Worm (Caenorhabditis elegans): ENCODE measurements around the gene W03B1.5.
A peak's percentile ranks its signal among the peaks of the same experiment; 100 is the strongest.

Gene W03B1.5

ce11 chrIV:4312394-4312793 lies 35.9 kb upstream of the W03B1.5 start:
- peak; percentile 77 for TF ChIP-seq egrh-3 (GFP tag; IDR thresholded peaks at IDR 0.05)

- 0 out of 2 replicates have a peak, but pooled peaks have one; percentile 11 for TF ChIP-seq attf-6 (GFP tag; IDR thresholded peaks at IDR 0.05)
- peak; percentile 84 for TF ChIP-seq egrh-3 (GFP tag; IDR thresholded peaks at IDR 0.05)
- 0 out of 2 replicates have a peak, but pooled peaks have one; percentile 22 for TF ChIP-seq zfh-2 (GFP tag; conservative IDR thresholded peaks at IDR 0.05)
These were observed 35.1 kb upstream of the W03B1.5 start for ce11 chrIV:4313144-4313543.

- no peak for TF ChIP-seq F52B5.7 (tag; optimal IDR thresholded peaks at IDR 0.05)
- TF ChIP-seq chd-7 (tag; optimal IDR thresholded peaks at IDR 0.05): no peak
- TF ChIP-seq C06A6.2 (GFP tag; conservative IDR thresholded peaks at IDR 0.05): no peak
- peak; percentile 5; the same call in 1 of the 2 replicates for TF ChIP-seq F33H1.4 (GFP tag; IDR thresholded peaks at IDR 0.05)
- TF ChIP-seq Y53F4B.3 (GFP tag; IDR thresholded peaks at IDR 0.05): no peak
- TF ChIP-seq bed-1 (GFP tag; IDR thresholded peaks at IDR 0.05): no peak
- no peak for TF ChIP-seq sdz-38 (tag; optimal IDR thresholded peaks at IDR 0.05)
- no peak for TF ChIP-seq B0261.1 (tag; optimal IDR thresholded peaks at IDR 0.05)
- no peak for TF ChIP-seq F57C9.4 (tag; optimal IDR thresholded peaks at IDR 0.05)
- no peak for TF ChIP-seq bed-2 (GFP tag; IDR thresholded peaks at IDR 0.05)
- 0 out of 2 replicates have a peak, but pooled peaks have one; percentile 10 for TF ChIP-seq F39B2.1 (GFP tag; IDR thresholded peaks at IDR 0.05)
- peak; percentile 63; the same call in 1 of the 2 replicates for TF ChIP-seq nfya-2 (GFP tag; IDR thresholded peaks at IDR 0.05)
- TF ChIP-seq ama-1 (optimal IDR thresholded peaks at IDR 0.05): no peak
- no peak for TF ChIP-seq ama-1 (GFP tag; optimal IDR thresholded peaks at IDR 0.05)
- no peak for TF ChIP-seq let-607 (tag; optimal IDR thresholded peaks at IDR 0.05)
- no peak for TF ChIP-seq atf-7 (tag; optimal IDR thresholded peaks at IDR 0.05)
- no peak for TF ChIP-seq nhr-90 (tag; optimal IDR thresholded peaks at IDR 0.05)
- no peak for TF ChIP-seq lin-40 (tag; optimal IDR thresholded peaks at IDR 0.05)
- TF ChIP-seq Y79H2A.3 (GFP tag; conservative IDR thresholded peaks at IDR 0.05): no peak
- TF ChIP-seq zim-3 (tag; optimal IDR thresholded peaks at IDR 0.05): no peak
- no peak for TF ChIP-seq cebp-2 (GFP tag; IDR thresholded peaks at IDR 0.05)
- TF ChIP-seq Y56A3A.18 (GFP tag; IDR thresholded peaks at IDR 0.05): no peak
- no peak for TF ChIP-seq F57A8.1 (GFP tag; optimal IDR thresholded peaks at IDR 0.05)
- TF ChIP-seq madf-10 (tag; optimal IDR thresholded peaks at IDR 0.05): no peak
- no peak for TF ChIP-seq zfh-2 (GFP tag; conservative IDR thresholded peaks at IDR 0.05)
- TF ChIP-seq nhr-179 (tag; optimal IDR thresholded peaks at IDR 0.05): no peak
- TF ChIP-seq athp-1 (tag; optimal IDR thresholded peaks at IDR 0.05): no peak
- no peak for TF ChIP-seq tbx-9 (tag; optimal IDR thresholded peaks at IDR 0.05; ENCODE audit: borderline replicate concordance)
- TF ChIP-seq attf-3 (GFP tag; conservative IDR thresholded peaks at IDR 0.05): no peak
- no peak for TF ChIP-seq attf-5 (GFP tag; optimal IDR thresholded peaks at IDR 0.05)
- TF ChIP-seq T26A5.8 (tag; optimal IDR thresholded peaks at IDR 0.05): no peak
- no peak for TF ChIP-seq aptf-2 (GFP tag; conservative IDR thresholded peaks at IDR 0.05)
- TF ChIP-seq lin-54 (GFP tag; optimal IDR thresholded peaks at IDR 0.05): peak; percentile 1
- TF ChIP-seq lir-1 (GFP tag; conservative IDR thresholded peaks at IDR 0.05): no peak
- TF ChIP-seq B0035.1 (tag; optimal IDR thresholded peaks at IDR 0.05): no peak
- TF ChIP-seq egl-18 (GFP tag; IDR thresholded peaks at IDR 0.05): no peak
- no peak for TF ChIP-seq ztf-25 (GFP tag; IDR thresholded peaks at IDR 0.05)
- TF ChIP-seq snpc-1.3 (tag; optimal IDR thresholded peaks at IDR 0.05; ENCODE audit: insufficient read depth): no peak
- TF ChIP-seq nfyb-1 (GFP tag; IDR thresholded peaks at IDR 0.05): no peak
- TF ChIP-seq ets-4 (GFP tag; optimal IDR thresholded peaks at IDR 0.05): no peak
- TF ChIP-seq C17E4.6 (GFP tag; IDR thresholded peaks at IDR 0.05): no peak
- TF ChIP-seq ceh-79 (tag; optimal IDR thresholded peaks at IDR 0.05): no peak
- TF ChIP-seq xnd-1 (tag; optimal IDR thresholded peaks at IDR 0.05): no peak
These were observed 31.3 kb upstream of the W03B1.5 start, which contains the start of gene Y24D9B.1 for ce11 chrIV:4316813-4317408. Gene Y24D9B.1 (plus strand): TSS chrIV:4317358.
